Worm (Caenorhabditis elegans): ENCODE results near the gene Y57G11C.1147.
"Not testable (repeated sequence)": the region's sequence is repeated elsewhere in the genome, so short reads cannot be mapped to it uniquely, and the experiment has no call there.

Y57G11C.1147 gene

ce11 chrIV:14797354-14797753, at the start of gene Y57G11C.1147, which contains the start of gene nuo-3:
TSS of gene Y57G11C.1147 (minus strand) at chrIV:14797514.
TSS of gene nuo-3 (minus strand) at chrIV:14797544.
- TF ChIP-seq flt-1 (GFP tag; IDR thresholded peaks at IDR 0.05), result no peak
- no peak for TF ChIP-seq cog-1 (tag; optimal IDR thresholded peaks at IDR 0.05)
- no peak for TF ChIP-seq med-1 (GFP tag; optimal IDR thresholded peaks at IDR 0.05; ENCODE audit: insufficient read depth)
- TF ChIP-seq ztf-23 (GFP tag; IDR thresholded peaks at IDR 0.05), result no peak
- TF ChIP-seq klf-2 (GFP tag; conservative IDR thresholded peaks at IDR 0.05), result no peak
- no peak for TF ChIP-seq ref-1 (GFP tag; conservative IDR thresholded peaks at IDR 0.05)
- no peak for TF ChIP-seq ztf-29 (GFP tag; IDR thresholded peaks at IDR 0.05)
- TF ChIP-seq tab-1 (GFP tag; IDR thresholded peaks at IDR 0.05), result no peak
- TF ChIP-seq T22C8.4 (GFP tag; IDR thresholded peaks at IDR 0.05), result no peak

DNA sequence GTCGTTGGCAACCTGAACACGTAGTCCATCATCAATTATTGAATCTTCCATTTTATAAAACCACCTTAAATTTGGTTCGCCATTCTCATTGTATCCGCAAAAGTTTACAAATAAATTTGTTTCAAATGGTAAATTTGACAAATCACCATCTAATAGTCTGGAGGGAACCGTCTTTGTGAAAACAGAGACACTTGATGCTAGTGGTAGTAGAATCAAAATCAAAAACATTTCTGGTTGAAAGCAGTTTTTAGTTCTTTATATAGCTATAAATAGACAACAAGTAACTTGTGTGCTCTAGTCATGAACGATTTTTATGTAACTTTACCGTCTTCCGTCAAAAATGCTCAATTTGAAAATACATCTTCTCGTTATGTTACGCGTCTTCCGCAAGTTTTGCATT, 45.7 kb upstream of the Y57G11C.1147 start, which contains the start of gene Y57G11C.20:
Y57G11C.20 (plus strand) TSS at position 301 of the 400 bp plus-strand sequence.
- not testable (repeated sequence) for TF ChIP-seq med-1 (GFP tag; optimal IDR thresholded peaks at IDR 0.05; ENCODE audit: insufficient read depth); cog-1 (tag; optimal IDR thresholded peaks at IDR 0.05); klf-2 (GFP tag; conservative IDR thresholded peaks at IDR 0.05)

DNA sequence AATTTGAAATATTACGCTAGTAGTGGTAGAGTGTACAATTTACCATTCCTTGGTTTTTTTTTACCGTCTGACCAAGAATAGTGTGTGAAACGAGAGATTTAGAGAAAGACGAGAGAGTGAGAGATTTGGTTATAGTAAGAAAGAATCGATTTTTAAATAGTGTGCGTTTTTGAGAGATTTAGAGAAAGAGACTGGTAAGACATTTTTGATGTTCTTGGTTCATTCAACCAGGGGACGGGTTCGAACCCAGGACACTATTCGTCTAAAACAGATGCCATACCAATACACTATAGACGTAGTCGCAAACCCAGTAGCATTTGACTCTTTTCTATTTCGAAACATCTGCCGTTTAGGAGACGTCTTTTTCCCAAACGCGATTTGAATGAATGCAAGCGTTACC, 40.8 kb upstream of the Y57G11C.1147 start:
- peak; percentile 91 for TF ChIP-seq T22C8.4 (GFP tag; IDR thresholded peaks at IDR 0.05)
- no peak; the same call in 1 of the 2 replicates for TF ChIP-seq ref-1 (GFP tag; conservative IDR thresholded peaks at IDR 0.05)
- peak; percentile 34 for TF ChIP-seq med-1 (GFP tag; optimal IDR thresholded peaks at IDR 0.05; ENCODE audit: insufficient read depth)
- peak; percentile 92 for TF ChIP-seq flt-1 (GFP tag; IDR thresholded peaks at IDR 0.05)
- TF ChIP-seq ztf-29 (GFP tag; IDR thresholded peaks at IDR 0.05), result peak; percentile 89
- peak; percentile 82 for TF ChIP-seq klf-2 (GFP tag; conservative IDR thresholded peaks at IDR 0.05)
- peak; percentile 89 for TF ChIP-seq tab-1 (GFP tag; IDR thresholded peaks at IDR 0.05)
- TF ChIP-seq cog-1 (tag; optimal IDR thresholded peaks at IDR 0.05), result peak; percentile 85
- TF ChIP-seq ztf-23 (GFP tag; IDR thresholded peaks at IDR 0.05), result peak; percentile 89

DNA sequence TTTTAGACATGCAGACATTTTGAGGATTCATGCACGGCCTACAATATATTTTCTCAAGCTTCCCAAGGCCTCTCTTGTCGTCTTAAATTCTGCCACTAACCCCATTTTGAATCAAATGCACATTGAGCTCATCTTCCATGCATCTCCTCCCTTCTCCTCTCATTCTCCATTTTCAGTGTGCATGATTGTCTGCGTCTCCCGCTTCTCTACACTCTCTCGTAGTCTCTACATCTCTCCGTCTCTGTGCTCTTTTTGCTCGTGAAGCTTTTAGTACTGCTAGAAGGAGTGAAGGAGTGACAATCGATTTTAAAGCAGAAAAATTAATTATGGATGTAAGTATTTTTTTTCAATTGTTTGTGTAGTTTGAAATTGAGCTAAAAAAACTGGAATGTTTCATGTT, 39.6 kb upstream of the Y57G11C.1147 start, which contains the start of gene Y57G11C.22:
Y57G11C.22 (plus strand) TSS at position 327 of the 400 bp plus-strand sequence.
- TF ChIP-seq med-1 (GFP tag; optimal IDR thresholded peaks at IDR 0.05; ENCODE audit: insufficient read depth) (no peak), T22C8.4 (GFP tag; IDR thresholded peaks at IDR 0.05) (no peak), klf-2 (GFP tag; conservative IDR thresholded peaks at IDR 0.05) (no peak), cog-1 (tag; optimal IDR thresholded peaks at IDR 0.05) (no peak), tab-1 (GFP tag; IDR thresholded peaks at IDR 0.05) (no peak), flt-1 (GFP tag; IDR thresholded peaks at IDR 0.05) (no peak), ref-1 (GFP tag; conservative IDR thresholded peaks at IDR 0.05) (no peak), ztf-29 (GFP tag; IDR thresholded peaks at IDR 0.05) (no peak), ztf-23 (GFP tag; IDR thresholded peaks at IDR 0.05) (no peak)

- TF ChIP-seq ref-1 (GFP tag; conservative IDR thresholded peaks at IDR 0.05), result no peak
- TF ChIP-seq ztf-23 (GFP tag; IDR thresholded peaks at IDR 0.05), result no peak
- no peak for TF ChIP-seq ztf-29 (GFP tag; IDR thresholded peaks at IDR 0.05)
- TF ChIP-seq tab-1 (GFP tag; IDR thresholded peaks at IDR 0.05), result no peak
- TF ChIP-seq flt-1 (GFP tag; IDR thresholded peaks at IDR 0.05), result no peak
- no peak for TF ChIP-seq T22C8.4 (GFP tag; IDR thresholded peaks at IDR 0.05)
- TF ChIP-seq cog-1 (tag; optimal IDR thresholded peaks at IDR 0.05), result no peak
- TF ChIP-seq klf-2 (GFP tag; conservative IDR thresholded peaks at IDR 0.05), result no peak
- no peak for TF ChIP-seq med-1 (GFP tag; optimal IDR thresholded peaks at IDR 0.05; ENCODE audit: insufficient read depth)
These were observed 36.2 kb upstream of the Y57G11C.1147 start for ce11 chrIV:14833537-14833936.

ce11 chrIV:14829026-14829425, 31.7 kb upstream of the Y57G11C.1147 start, which contains the start of gene hhat-2:
TSS of gene hhat-2 (minus strand) at chrIV:14829126.
- TF ChIP-seq T22C8.4 (GFP tag; IDR thresholded peaks at IDR 0.05), result no peak
- TF ChIP-seq ztf-23 (GFP tag; IDR thresholded peaks at IDR 0.05), result no peak
- no peak for TF ChIP-seq flt-1 (GFP tag; IDR thresholded peaks at IDR 0.05)

ce11 chrIV:14828218-14828617, 30.9 kb upstream of the Y57G11C.1147 start:
- TF ChIP-seq tab-1 (GFP tag; IDR thresholded peaks at IDR 0.05) (no peak), T22C8.4 (GFP tag; IDR thresholded peaks at IDR 0.05) (no peak), ref-1 (GFP tag; conservative IDR thresholded peaks at IDR 0.05) (no peak), cog-1 (tag; optimal IDR thresholded peaks at IDR 0.05) (no peak), ztf-23 (GFP tag; IDR thresholded peaks at IDR 0.05) (no peak), flt-1 (GFP tag; IDR thresholded peaks at IDR 0.05) (no peak), klf-2 (GFP tag; conservative IDR thresholded peaks at IDR 0.05) (no peak), med-1 (GFP tag; optimal IDR thresholded peaks at IDR 0.05; ENCODE audit: insufficient read depth) (no peak), ztf-29 (GFP tag; IDR thresholded peaks at IDR 0.05) (no peak)

ce11 chrIV:14826151-14826757, 28.9 kb upstream of the Y57G11C.1147 start:
- no peak for TF ChIP-seq ztf-23 (GFP tag; IDR thresholded peaks at IDR 0.05)
- TF ChIP-seq ztf-29 (GFP tag; IDR thresholded peaks at IDR 0.05), result no peak
- TF ChIP-seq klf-2 (GFP tag; conservative IDR thresholded peaks at IDR 0.05), result no peak
- no peak for TF ChIP-seq T22C8.4 (GFP tag; IDR thresholded peaks at IDR 0.05)
- no peak for TF ChIP-seq med-1 (GFP tag; optimal IDR thresholded peaks at IDR 0.05; ENCODE audit: insufficient read depth)
- TF ChIP-seq tab-1 (GFP tag; IDR thresholded peaks at IDR 0.05), result no peak
- TF ChIP-seq flt-1 (GFP tag; IDR thresholded peaks at IDR 0.05), result no peak
- TF ChIP-seq cog-1 (tag; optimal IDR thresholded peaks at IDR 0.05), result no peak
- no peak for TF ChIP-seq ref-1 (GFP tag; conservative IDR thresholded peaks at IDR 0.05)

- TF ChIP-seq med-1 (GFP tag; optimal IDR thresholded peaks at IDR 0.05; ENCODE audit: insufficient read depth) (no peak), ztf-29 (GFP tag; IDR thresholded peaks at IDR 0.05) (no peak), tab-1 (GFP tag; IDR thresholded peaks at IDR 0.05) (no peak), ztf-23 (GFP tag; IDR thresholded peaks at IDR 0.05) (no peak), T22C8.4 (GFP tag; IDR thresholded peaks at IDR 0.05) (no peak), ref-1 (GFP tag; conservative IDR thresholded peaks at IDR 0.05) (no peak), klf-2 (GFP tag; conservative IDR thresholded peaks at IDR 0.05) (no peak), flt-1 (GFP tag; IDR thresholded peaks at IDR 0.05) (no peak), cog-1 (tag; optimal IDR thresholded peaks at IDR 0.05) (no peak)
These were observed 28.1 kb upstream of the Y57G11C.1147 start, which contains the start of gene rps-18 for ce11 chrIV:14825379-14825778. TSS of gene rps-18 (plus strand) at chrIV:14825679.

All from whole organism, midembryonic.